Fruit fly (Drosophila melanogaster) whole organism, adult: Measurements from ENCODE around the gene CG5966.

ENCODE experiments used
- CG11617 ChIP-seq: fragments of 200-800 bp; sonication (Bioruptor generic); optimal IDR thresholded peaks from 2 replicates; lab custom pipeline; 2017; ENCODE audit warnings: mild to moderate bottlenecking, missing biosample characterization, missing genetic modification reagents, missing genetic modification characterization
- CG12768 ChIP-seq: fragments of 200-800 bp; sonication (Bioruptor generic); optimal IDR thresholded peaks from 2 replicates; lab custom pipeline; 2017; ENCODE audit warnings: missing biosample characterization, missing genetic modification characterization, mild to moderate bottlenecking, moderate library complexity, missing genetic modification reagents
- CG14711 ChIP-seq: fragments of 200-800 bp; sonication (Bioruptor generic); optimal IDR thresholded peaks from 2 replicates; lab custom pipeline; 2018; ENCODE audit warnings: missing biosample characterization, mild to moderate bottlenecking, missing genetic modification characterization, moderate library complexity
- CG1620 ChIP-seq: fragments of 200-800 bp; sonication (Bioruptor generic); optimal IDR thresholded peaks from 2 replicates; lab custom pipeline; 2016; ENCODE audit warnings: missing biosample characterization, missing genetic modification characterization
- CG33017 ChIP-seq: fragments of 200-800 bp; sonication (Bioruptor generic); optimal IDR thresholded peaks from 2 replicates; lab custom pipeline; 2018; ENCODE audit warnings: missing biosample characterization, mild to moderate bottlenecking, missing genetic modification characterization, moderate library complexity
- CG5204 ChIP-seq: fragments of 200-800 bp; sonication (Bioruptor generic); optimal IDR thresholded peaks from 2 replicates; lab custom pipeline; 2016; ENCODE audit warnings: missing biosample characterization, missing genetic modification characterization
- CG7045 ChIP-seq: fragments of 200-800 bp; sonication (Bioruptor generic); optimal IDR thresholded peaks from 2 replicates; lab custom pipeline; 2017; ENCODE audit warnings: missing biosample characterization, mild to moderate bottlenecking, missing genetic modification characterization
- CG7101 ChIP-seq: fragments of 200-800 bp; sonication (Bioruptor generic); optimal IDR thresholded peaks from 2 replicates; lab custom pipeline; 2018; ENCODE audit warnings: missing biosample characterization, mild to moderate bottlenecking, missing genetic modification characterization, moderate library complexity
- Clk ChIP-seq: fragments of 200-800 bp; sonication (Bioruptor generic); optimal IDR thresholded peaks from 2 replicates; lab custom pipeline; 2017; ENCODE audit warnings: missing biosample characterization, missing genetic modification characterization
- Crg-1 ChIP-seq: fragments of 200-800 bp; sonication (Bioruptor generic); optimal IDR thresholded peaks from 2 replicates; lab custom pipeline; 2016; ENCODE audit warnings: missing biosample characterization, missing genetic modification characterization
- Hr96 ChIP-seq: fragments of 200-800 bp; sonication (Bioruptor generic); optimal IDR thresholded peaks from 2 replicates; lab custom pipeline; 2016; ENCODE audit warnings: missing biosample characterization, missing genetic modification characterization
- Mnt ChIP-seq: fragments of 200-800 bp; sonication (Bioruptor generic); optimal IDR thresholded peaks from 2 replicates; lab custom pipeline; 2016; ENCODE audit warnings: missing biosample characterization, mild to moderate bottlenecking, missing genetic modification characterization
- bab1 ChIP-seq: fragments of 200-800 bp; sonication (Bioruptor generic); optimal IDR thresholded peaks from 3 replicates; lab custom pipeline; 2019; ENCODE audit warnings: missing biosample characterization, mild to moderate bottlenecking, missing genetic modification characterization, moderate library complexity
- cic ChIP-seq: fragments of 200-800 bp; sonication (Bioruptor generic); optimal IDR thresholded peaks from 2 replicates; lab custom pipeline; 2017; ENCODE audit warnings: missing biosample characterization, mild to moderate bottlenecking, missing genetic modification characterization, moderate library complexity
- cnc ChIP-seq, 2 experiments: fragments of >200 bp; optimal IDR thresholded peaks; 2 replicates each; lab custom pipeline; 2017
- kay ChIP-seq: fragments of 200-800 bp; sonication (Bioruptor generic); peaks from one replicate; lab custom pipeline; 2016; ENCODE audit warnings: missing biosample characterization, missing genetic modification characterization, borderline replicate concordance
- ovo ChIP-seq: fragments of 200-800 bp; sonication (Bioruptor generic); optimal IDR thresholded peaks from 2 replicates; lab custom pipeline; 2016; ENCODE audit warnings: missing biosample characterization, missing genetic modification characterization
- pad ChIP-seq: fragments of 200-800 bp; sonication (Bioruptor generic); optimal IDR thresholded peaks from 3 replicates; lab custom pipeline; 2017; ENCODE audit warnings: missing biosample characterization, missing genetic modification characterization, mild to moderate bottlenecking, moderate library complexity, missing genetic modification reagents
- tj ChIP-seq: fragments of 200-800 bp; sonication (Bioruptor generic); optimal IDR thresholded peaks from 3 replicates; lab custom pipeline; 2017; ENCODE audit warnings: missing biosample characterization, mild to moderate bottlenecking, missing genetic modification characterization, moderate library complexity
- toe ChIP-seq: fragments of 200-800 bp; sonication (Bioruptor generic); optimal IDR thresholded peaks from 2 replicates; lab custom pipeline; 2016; ENCODE audit warnings: missing biosample characterization, missing genetic modification characterization

CG5966 gene

DNA sequence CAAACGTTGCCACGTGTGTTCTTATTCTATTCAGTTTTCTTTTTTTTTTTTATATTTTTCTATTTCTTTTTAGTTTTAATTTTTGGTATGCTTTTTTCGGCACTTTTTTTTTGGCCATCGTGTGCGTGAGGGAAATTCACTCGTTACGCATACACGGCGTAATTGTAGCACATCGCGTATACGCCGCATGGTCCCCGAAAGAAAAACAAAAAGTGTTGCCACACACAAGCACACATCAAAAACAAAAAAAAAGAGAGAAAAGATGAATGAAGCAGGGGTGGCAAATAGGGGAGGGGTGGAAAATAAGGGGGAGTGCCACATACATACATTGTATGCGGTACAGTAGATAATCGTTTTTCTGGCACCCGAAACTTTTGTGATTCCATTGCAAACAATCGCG lies 10.8 kb upstream of the CG5966 start:
- TF ChIP-seq CG7045 (no peak), CG5204 (GFP tag; lab: Kevin White, UChicago) (no peak), cnc (optimal IDR thresholded peaks at IDR 0.05; lab: Kevin White, UChicago) (no peak), Mnt (GFP tag; lab: Kevin White, UChicago) (no peak), tj (no peak)

- no peak for TF ChIP-seq tj
- no peak for TF ChIP-seq CG12768 (GFP tag; lab: Kevin White, UChicago)
- TF ChIP-seq Clk, result no peak
- peak; percentile 28 for TF ChIP-seq CG14711 (tag; lab: Kevin White, UChicago)
- no peak for TF ChIP-seq kay (GFP tag; lab: Kevin White, UChicago)
These were observed 7.7 kb upstream of the CG5966 start for dm6 chrX:5980883-5981282.

- TF ChIP-seq ovo (GFP tag; lab: Kevin White, UChicago) (no peak), CG7101 (no peak), CG11617 (GFP tag; lab: Kevin White, UChicago) (no peak), toe (no peak), CG12768 (GFP tag; lab: Kevin White, UChicago) (no peak), kay (GFP tag; lab: Kevin White, UChicago) (no peak), cnc (optimal IDR thresholded peaks at IDR 0.05; lab: Kevin White, UChicago) (no peak), pad (GFP tag; lab: Kevin White, UChicago) (no peak), CG5204 (GFP tag; lab: Kevin White, UChicago) (no peak), bab1 (GFP tag; lab: Kevin White, UChicago) (no peak), cic (GFP tag; lab: Kevin White, UChicago) (no peak), CG14711 (tag; lab: Kevin White, UChicago) (no peak), Mnt (GFP tag; lab: Kevin White, UChicago) (no peak), tj (no peak), CG1620 (no peak), Crg-1 (GFP tag; lab: Kevin White, UChicago) (no peak), CG7045 (no peak), Hr96 (GFP tag; lab: Kevin White, UChicago) (no peak), Clk (no peak), CG33017 (tag; lab: Kevin White, UChicago) (no peak)
These were observed 7.2 kb upstream of the CG5966 start for dm6 chrX:5981410-5981809.

dm6 chrX:5983390-5983789 lies 5.2 kb upstream of the CG5966 start:
- no peak for TF ChIP-seq CG11617 (GFP tag; lab: Kevin White, UChicago)
- no peak for TF ChIP-seq ovo (GFP tag; lab: Kevin White, UChicago)
- no peak for TF ChIP-seq CG33017 (tag; lab: Kevin White, UChicago)
- no peak for TF ChIP-seq kay (GFP tag; lab: Kevin White, UChicago)
- no peak for TF ChIP-seq CG12768 (GFP tag; lab: Kevin White, UChicago)
- TF ChIP-seq Mnt (GFP tag; lab: Kevin White, UChicago), result no peak
- no peak for TF ChIP-seq pad (GFP tag; lab: Kevin White, UChicago)
- TF ChIP-seq bab1 (GFP tag; lab: Kevin White, UChicago), result no peak
- no peak for TF ChIP-seq Clk
- no peak for TF ChIP-seq tj

dm6 chrX:5987362-5987761 lies 1.2 kb upstream of the CG5966 start:
- no peak for TF ChIP-seq Hr96 (GFP tag; lab: Kevin White, UChicago)
- no peak for TF ChIP-seq cnc (optimal IDR thresholded peaks at IDR 0.05; lab: Kevin White, UChicago)
- no peak for TF ChIP-seq Clk
- TF ChIP-seq CG5204 (GFP tag; lab: Kevin White, UChicago), result no peak
- TF ChIP-seq CG11617 (GFP tag; lab: Kevin White, UChicago), result no peak
- TF ChIP-seq kay (GFP tag; lab: Kevin White, UChicago), result peak; percentile 89

DNA sequence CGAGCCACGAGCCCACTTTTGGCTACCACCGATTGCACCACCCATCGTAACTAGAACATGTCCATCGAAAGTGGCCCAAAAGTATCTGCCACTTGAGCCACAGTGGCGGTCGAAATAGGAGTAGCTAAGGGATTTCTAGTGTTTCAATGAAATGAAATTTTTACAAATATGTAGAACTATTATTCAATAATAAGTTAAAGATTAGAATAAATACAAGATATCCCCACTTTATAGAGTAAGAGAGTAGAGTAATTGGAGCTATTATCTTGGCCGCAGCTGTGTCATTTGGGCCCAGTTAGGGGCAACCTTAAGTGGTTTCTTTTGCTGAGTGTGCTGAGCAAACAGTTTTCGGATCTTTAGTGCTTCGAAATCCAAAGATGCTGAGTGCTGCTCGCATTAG lies 777 bp downstream of the CG5966 start:
- TF ChIP-seq CG7101 (peak; percentile 32), cic (GFP tag; lab: Kevin White, UChicago) (no peak)

DNA sequence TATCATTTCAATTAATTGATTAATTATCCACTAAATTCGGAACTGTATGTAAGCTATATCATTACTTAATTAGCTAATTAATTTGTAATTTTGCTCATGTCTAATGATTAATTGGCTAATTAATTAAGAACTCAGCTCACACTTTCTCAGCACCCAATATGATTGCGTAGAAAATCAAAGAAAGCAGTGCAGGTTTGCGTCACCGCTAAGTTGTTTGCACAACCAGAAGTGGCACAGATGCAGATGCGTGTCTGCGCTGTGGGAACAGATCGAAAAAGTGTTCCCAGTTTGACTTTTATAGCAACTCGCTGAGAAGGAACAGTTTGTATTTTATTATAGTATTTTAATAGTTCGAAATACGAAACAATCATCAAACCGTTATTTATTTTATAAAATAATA lies 3.5 kb downstream of the CG5966 start:
- TF ChIP-seq CG7045 (no peak), kay (GFP tag; lab: Kevin White, UChicago) (no peak), CG11617 (GFP tag; lab: Kevin White, UChicago) (no peak), pad (GFP tag; lab: Kevin White, UChicago) (no peak), Hr96 (GFP tag; lab: Kevin White, UChicago) (no peak), Mnt (GFP tag; lab: Kevin White, UChicago) (no peak), cnc (optimal IDR thresholded peaks at IDR 0.05; lab: Kevin White, UChicago) (no peak), Crg-1 (GFP tag; lab: Kevin White, UChicago) (no peak)

DNA sequence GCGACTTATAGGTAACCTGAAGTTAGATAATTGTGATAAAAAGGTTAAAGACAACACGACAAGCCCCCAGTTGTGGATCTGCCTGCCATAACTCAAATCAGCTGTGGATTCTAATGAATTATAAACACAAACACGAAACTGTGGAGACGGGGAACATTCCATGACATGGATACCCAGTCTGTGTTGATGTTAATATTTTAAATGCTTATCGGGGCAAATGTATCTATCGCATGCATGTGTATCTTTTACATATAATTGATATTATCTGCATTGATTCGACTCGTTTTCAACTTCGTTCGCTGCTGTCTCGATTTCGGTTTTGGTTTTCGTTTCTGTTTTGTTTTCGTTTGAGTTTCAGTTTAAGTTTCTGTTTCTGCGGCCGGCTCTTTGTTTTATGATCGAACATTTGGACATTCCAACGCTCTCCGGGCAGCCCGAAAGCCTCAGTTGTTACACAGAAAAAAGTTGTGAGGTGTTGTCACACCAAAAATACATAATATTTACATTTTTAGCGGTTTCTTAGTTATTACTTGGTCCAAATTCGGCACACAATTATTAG lies 4.3 kb downstream of the CG5966 start:
- TF ChIP-seq tj, result no peak
- TF ChIP-seq Clk, result no peak
- no peak for TF ChIP-seq Crg-1 (GFP tag; lab: Kevin White, UChicago)
- no peak for TF ChIP-seq cnc (optimal IDR thresholded peaks at IDR 0.05; lab: Kevin White, UChicago)
- no peak for TF ChIP-seq CG7101
- TF ChIP-seq toe, result no peak
- no peak for TF ChIP-seq CG33017 (tag; lab: Kevin White, UChicago)
- TF ChIP-seq CG14711 (tag; lab: Kevin White, UChicago), result no peak
- no peak for TF ChIP-seq pad (GFP tag; lab: Kevin White, UChicago)
- TF ChIP-seq CG12768 (GFP tag; lab: Kevin White, UChicago), result no peak
- TF ChIP-seq CG1620, result no peak
- no peak for TF ChIP-seq cic (GFP tag; lab: Kevin White, UChicago)
